Worm (Caenorhabditis elegans) whole organism, early embryonic: Measurements from ENCODE around the gene ccch-3.

Experiments
- B0310.2 ChIP-seq: sonication (generic microtip); optimal IDR thresholded peaks from 2 replicates; lab custom pipeline; 2016; ENCODE audit warnings: mild to moderate bottlenecking, missing genetic modification characterization, missing compliant biosample characterization
- F13C5.2 ChIP-seq: sonication (generic microtip); optimal IDR thresholded peaks from 2 replicates; lab custom pipeline; 2017; ENCODE audit warnings: mild to moderate bottlenecking, missing genetic modification characterization, inconsistent platforms, missing compliant biosample characterization
- ama-1 ChIP-seq: fragments of 150-350 bp; optimal IDR thresholded peaks from 2 replicates; lab custom pipeline; 2014
- ceh-13 ChIP-seq: fragments of 200-800 bp; sonication (Bioruptor generic); optimal IDR thresholded peaks from 2 replicates; lab custom pipeline; 2018; ENCODE audit warnings: mild to moderate bottlenecking, missing genetic modification characterization, missing compliant biosample characterization
- ceh-36 ChIP-seq: sonication (generic microtip); optimal IDR thresholded peaks from 2 replicates; lab custom pipeline; 2016; ENCODE audit warnings: missing genetic modification characterization, inconsistent platforms, missing compliant biosample characterization
- hmbx-1 ChIP-seq: sonication (generic microtip); optimal IDR thresholded peaks from 2 replicates; lab custom pipeline; 2016; ENCODE audit warnings: mild to moderate bottlenecking, missing genetic modification characterization, missing compliant biosample characterization
- hnd-1 ChIP-seq: sonication (generic microtip); optimal IDR thresholded peaks from 2 replicates; lab custom pipeline; 2016; ENCODE audit warnings: missing genetic modification characterization, missing compliant biosample characterization
- tbx-11 ChIP-seq: fragments of 200-800 bp; sonication (Bioruptor generic); IDR thresholded peaks from 2 replicates; pipeline ENCODE4 v1.3.6; 2022; ENCODE audit warnings: missing genetic modification characterization, missing compliant biosample characterization
- tbx-37 ChIP-seq: fragments of 200-800 bp; sonication (Bioruptor generic); conservative IDR thresholded peaks from 2 replicates; pipeline ENCODE4 v1.3.6; 2022; ENCODE audit warnings: missing genetic modification reagents, missing genetic modification characterization, missing compliant biosample characterization

- TF ChIP-seq ama-1 (lab: Kevin White, UChicago) (no peak), tbx-11 (GFP tag; lab: Robert Waterston, UW) (no peak), ceh-13 (no peak), B0310.2 (tag; lab: Kevin White, UChicago) (no peak), ceh-36 (tag; lab: Kevin White, UChicago) (no peak), hnd-1 (tag; lab: Kevin White, UChicago) (no peak), F13C5.2 (no peak), hmbx-1 (no peak), tbx-37 (GFP tag; lab: Robert Waterston, UW) (no peak)
Observed at ce11 chrV:12649213-12649612, 10.3 kb downstream of the ccch-3 start, which contains the start of gene gpa-9.
